Worm (Caenorhabditis elegans) whole organism, L1 larva: ENCODE data around the gene hst-1.

Source experiments
- ama-1 ChIP-seq: fragments of 150-350 bp; optimal IDR thresholded peaks from 2 replicates; lab custom pipeline; 2014
- blmp-1 ChIP-seq: fragments of 150-350 bp; optimal IDR thresholded peaks from 2 replicates; lab custom pipeline; 2014; ENCODE audit warnings: missing biosample characterization, missing genetic modification characterization
- ceh-90 ChIP-seq: sonication (generic microtip); optimal IDR thresholded peaks from 2 replicates; lab custom pipeline; 2016; ENCODE audit warnings: missing genetic modification characterization, missing compliant biosample characterization
- ces-1 ChIP-seq: fragments of 150-350 bp; optimal IDR thresholded peaks from 2 replicates; lab custom pipeline; 2014; ENCODE audit warnings: missing biosample characterization, missing genetic modification reagents, missing genetic modification characterization
- dsc-1 ChIP-seq: sonication (generic microtip); optimal IDR thresholded peaks from 2 replicates; lab custom pipeline; 2016; ENCODE audit warnings: mild to moderate bottlenecking, missing genetic modification characterization, missing compliant biosample characterization
- efl-1 ChIP-seq, 4 experiments: fragments of 150-350 bp; optimal IDR thresholded peaks in 3 of 4; peaks in 1 of 4; 1 replicate in 1 of 4; 2 replicates in 3 of 4; lab custom pipeline; 2014; ENCODE audit warnings: missing biosample characterization in 2 of 4, missing genetic modification characterization in 2 of 4, missing genetic modification reagents in 2 of 4
- egl-13 ChIP-seq: sonication (generic microtip); optimal IDR thresholded peaks from 2 replicates; lab custom pipeline; 2016; ENCODE audit warnings: missing genotype, missing genetic modification reagents, missing genetic modification characterization, missing compliant biosample characterization
- elt-2 ChIP-seq: sonication (generic microtip); optimal IDR thresholded peaks from 2 replicates; lab custom pipeline; 2016; ENCODE audit warnings: missing genetic modification characterization, mild to moderate bottlenecking, inconsistent platforms, missing compliant biosample characterization, missing genetic modification reagents
- fkh-10 ChIP-seq: sonication (generic microtip); optimal IDR thresholded peaks from 2 replicates; lab custom pipeline; 2017; ENCODE audit warnings: missing biosample characterization, missing genetic modification reagents, missing genetic modification characterization
- fkh-8 ChIP-seq: sonication (generic microtip); optimal IDR thresholded peaks from 2 replicates; lab custom pipeline; 2016; ENCODE audit warnings: mild to moderate bottlenecking, missing genetic modification characterization, missing compliant biosample characterization
- fos-1 ChIP-seq: fragments of 150-350 bp; optimal IDR thresholded peaks from 2 replicates; lab custom pipeline; 2014; ENCODE audit warnings: missing biosample characterization, missing genetic modification characterization
- hpl-2 ChIP-seq: fragments of 150-350 bp; optimal IDR thresholded peaks from 2 replicates; lab custom pipeline; 2014; ENCODE audit warnings: missing biosample characterization, missing genetic modification reagents, missing genetic modification characterization
- lin-35 ChIP-seq, 2 experiments: fragments of 150-350 bp; optimal IDR thresholded peaks; 2 replicates each; lab custom pipeline; 2014; ENCODE audit warnings: missing biosample characterization in 2 of 2, missing genetic modification characterization in 2 of 2, missing genetic modification reagents in 2 of 2
- lin-39 ChIP-seq: fragments of 150-350 bp; optimal IDR thresholded peaks from 2 replicates; lab custom pipeline; 2014; ENCODE audit warnings: missing biosample characterization, missing genetic modification reagents, missing genetic modification characterization
- lsy-2 ChIP-seq, 2 experiments: fragments of 150-350 bp; optimal IDR thresholded peaks; 2 replicates each; lab custom pipeline; 2014; ENCODE audit warnings: missing biosample characterization in 2 of 2, missing genetic modification characterization in 2 of 2
- mdl-1 ChIP-seq, 2 experiments: fragments of 150-350 bp; optimal IDR thresholded peaks; 2 replicates each; lab custom pipeline; 2014 to 2017; ENCODE audit warnings: missing biosample characterization in 2 of 2, missing genetic modification characterization in 2 of 2, inconsistent platforms in 1 of 2
- mep-1 ChIP-seq: fragments of 150-350 bp; optimal IDR thresholded peaks from 2 replicates; lab custom pipeline; 2014; ENCODE audit warnings: missing biosample characterization, missing genetic modification characterization
- nhr-12 ChIP-seq: sonication (generic microtip); optimal IDR thresholded peaks from 2 replicates; lab custom pipeline; 2017; ENCODE audit warnings: missing biosample characterization, missing genetic modification characterization
- nhr-19 ChIP-seq: fragments of 200-800 bp; sonication (Bioruptor generic); conservative IDR thresholded peaks from 2 replicates; pipeline ENCODE4 v1.3.6; 2022; ENCODE audit warnings: missing genetic modification characterization, missing compliant biosample characterization
- nhr-237 ChIP-seq: fragments of 150-350 bp; optimal IDR thresholded peaks from 2 replicates; lab custom pipeline; 2014; ENCODE audit warnings: missing biosample characterization, missing genetic modification characterization
- nhr-47 ChIP-seq: sonication (generic microtip); optimal IDR thresholded peaks from 2 replicates; lab custom pipeline; 2016; ENCODE audit warnings: mild to moderate bottlenecking, missing genetic modification characterization, moderate library complexity, missing compliant biosample characterization
- nhr-71 ChIP-seq: sonication (generic microtip); optimal IDR thresholded peaks from 2 replicates; lab custom pipeline; 2016; ENCODE audit warnings: mild to moderate bottlenecking, missing genetic modification characterization, moderate library complexity, missing compliant biosample characterization
- nhr-76 ChIP-seq: sonication (generic microtip); optimal IDR thresholded peaks from 2 replicates; lab custom pipeline; 2017; ENCODE audit warnings: missing biosample characterization, missing genetic modification characterization
- nhr-84 ChIP-seq: sonication (generic microtip); optimal IDR thresholded peaks from 2 replicates; lab custom pipeline; 2017; ENCODE audit warnings: missing biosample characterization, missing genetic modification characterization
- nhr-85 ChIP-seq: sonication (generic microtip); peaks from one replicate; lab custom pipeline; 2016; ENCODE audit warnings: missing genetic modification characterization, inconsistent platforms, missing compliant biosample characterization
- nhr-90 ChIP-seq: sonication (generic microtip); optimal IDR thresholded peaks from 2 replicates; lab custom pipeline; 2016; ENCODE audit warnings: mild to moderate bottlenecking, missing genetic modification characterization, missing compliant biosample characterization; ENCODE audit not compliant: poor library complexity
- pag-3 ChIP-seq: sonication (generic microtip); optimal IDR thresholded peaks from 2 replicates; lab custom pipeline; 2017; ENCODE audit warnings: missing genetic modification characterization, mild to moderate bottlenecking, missing compliant biosample characterization, antibody characterized with exemption, borderline replicate concordance; ENCODE audit not compliant: insufficient read depth
- pax-3 ChIP-seq: fragments of 200-800 bp; sonication (Bioruptor generic); optimal IDR thresholded peaks from 2 replicates; lab custom pipeline; 2018; ENCODE audit warnings: mild to moderate bottlenecking, missing genetic modification characterization, moderate library complexity, missing compliant biosample characterization
- tbx-2 ChIP-seq: sonication (generic microtip); optimal IDR thresholded peaks from 2 replicates; lab custom pipeline; 2016; ENCODE audit warnings: missing genetic modification characterization, missing compliant biosample characterization
- unc-62 ChIP-seq: fragments of 150-350 bp; optimal IDR thresholded peaks from 2 replicates; lab custom pipeline; 2014; ENCODE audit warnings: missing biosample characterization, missing genetic modification reagents, missing genetic modification characterization
- vab-15 ChIP-seq: sonication (generic microtip); optimal IDR thresholded peaks from 2 replicates; lab custom pipeline; 2017; ENCODE audit warnings: missing genotype, mild to moderate bottlenecking, missing genetic modification characterization, missing compliant biosample characterization
- zag-1 ChIP-seq: fragments of 150-350 bp; optimal IDR thresholded peaks from 2 replicates; lab custom pipeline; 2014; ENCODE audit warnings: missing biosample characterization, missing genetic modification characterization
- ztf-11 ChIP-seq, 2 experiments: sonication (generic microtip); optimal IDR thresholded peaks; 2 replicates each; lab custom pipeline; 2016 to 2017; ENCODE audit warnings: missing genetic modification characterization in 2 of 2, missing biosample characterization in 1 of 2, missing compliant biosample characterization in 1 of 2

Gene hst-1

ce11 chrIV:8654115-8654628 is 37.1 kb downstream of the hst-1 start, which contains the start of gene C49C8.1:
TSS of gene C49C8.1 (plus strand) at chrIV:8654578.
- TF ChIP-seq nhr-84 (tag; lab: Kevin White, UChicago) (no peak), tbx-2 (no peak), egl-13 (tag; lab: Kevin White, UChicago) (no peak), fkh-10 (GFP tag; lab: Kevin White, UChicago) (no peak), lin-35 (GFP tag; optimal IDR thresholded peaks at IDR 0.05; lab: Kevin White, UChicago) (no peak), nhr-19 (GFP tag; lab: Robert Waterston, UW) (no peak), ztf-11 (tag; optimal IDR thresholded peaks at IDR 0.05; lab: Kevin White, UChicago) (no peak), nhr-12 (tag; lab: Kevin White, UChicago) (no peak), nhr-47 (no peak), fkh-8 (tag; lab: Kevin White, UChicago) (no peak)

DNA sequence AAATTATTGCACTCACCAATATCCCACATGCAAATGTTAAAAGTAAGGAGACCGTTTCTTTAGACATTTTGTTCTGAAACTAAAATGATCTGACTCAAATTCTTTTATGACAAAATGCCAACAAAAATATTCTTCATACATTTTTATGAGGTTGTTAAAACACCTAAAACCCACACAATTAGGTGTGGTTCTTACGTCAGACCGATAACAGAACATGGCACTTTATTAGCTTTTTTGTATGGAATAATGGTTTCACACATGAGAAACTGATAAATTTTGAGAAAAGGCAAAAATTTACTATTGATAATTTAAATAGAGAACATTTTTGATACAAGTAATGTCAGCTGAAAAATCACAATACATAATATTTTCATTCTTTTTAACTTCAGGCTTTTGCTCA is 37.7 kb downstream of the hst-1 start, which contains the start of gene C49C8.5:
C49C8.5 (minus strand) TSS at position 73 of the 400 bp plus-strand sequence.
- no peak for TF ChIP-seq blmp-1 (tag; lab: Kevin White, UChicago)
- peak; percentile 11 for TF ChIP-seq elt-2 (tag; lab: Kevin White, UChicago)
- no peak for TF ChIP-seq nhr-76 (tag; lab: Kevin White, UChicago)

ce11 chrIV:8651835-8652234 is 39.5 kb downstream of the hst-1 start, which contains the start of gene C49C8.8:
TSS of gene C49C8.8 (plus strand) at chrIV:8652135.
- TF ChIP-seq ces-1 (GFP tag; lab: Kevin White, UChicago) (no peak), mdl-1 (tag; optimal IDR thresholded peaks at IDR 0.05; lab: Kevin White, UChicago) (no peak), nhr-71 (no peak), nhr-90 (tag; lab: Kevin White, UChicago) (no peak), zag-1 (no peak), elt-2 (tag; lab: Kevin White, UChicago) (no peak), blmp-1 (tag; lab: Kevin White, UChicago) (no peak), fkh-8 (tag; lab: Kevin White, UChicago) (no peak), unc-62 (GFP tag; lab: Kevin White, UChicago) (no peak), ama-1 (lab: Kevin White, UChicago) (no peak), fos-1 (no peak), pax-3 (no peak), pag-3 (no peak), ceh-90 (tag; lab: Kevin White, UChicago) (no peak), vab-15 (tag; lab: Kevin White, UChicago) (no peak), nhr-76 (tag; lab: Kevin White, UChicago) (no peak)
- TF ChIP-seq, all 84 proteins: peak for 0

DNA sequence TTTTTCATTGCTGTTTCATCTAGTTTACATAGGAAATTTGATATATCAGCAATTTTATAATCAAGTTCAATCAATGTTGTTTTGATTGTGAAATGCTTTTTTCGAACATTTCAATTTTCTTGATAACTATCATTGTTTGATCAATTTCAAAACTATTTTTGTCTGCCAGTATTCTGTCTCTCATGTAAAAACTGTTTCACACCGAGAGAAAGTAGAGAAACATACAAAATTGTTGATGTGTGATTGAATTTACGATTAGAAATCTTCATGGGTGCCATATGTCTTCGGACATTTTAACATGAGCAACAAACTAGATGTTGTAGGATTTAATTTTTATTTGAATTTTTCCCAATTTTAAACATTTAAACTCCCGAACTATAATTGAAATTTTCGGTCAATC is 40.6 kb downstream of the hst-1 start, which contains the start of gene C49C8.2:
C49C8.2 (plus strand) TSS at position 393 of the 400 bp plus-strand sequence.
- TF ChIP-seq lin-35 (GFP tag; optimal IDR thresholded peaks at IDR 0.05; lab: Kevin White, UChicago) = peak in 1 of 2 experiments; percentile 48
- TF ChIP-seq lin-39 = no peak
- TF ChIP-seq ceh-90 (tag; lab: Kevin White, UChicago) = no peak
- TF ChIP-seq nhr-237 (tag; lab: Kevin White, UChicago) = no peak
- TF ChIP-seq nhr-85 = peak; percentile 20
- TF ChIP-seq efl-1 (optimal IDR thresholded peaks at IDR 0.05; lab: Kevin White, UChicago) = peak in 1 of 2 experiments; percentile 29
- no peak for TF ChIP-seq efl-1 (GFP tag; optimal IDR thresholded peaks at IDR 0.05 in 1 of 2; lab: Kevin White, UChicago)
- TF ChIP-seq blmp-1 (tag; lab: Kevin White, UChicago) = peak; percentile 19
- no peak for TF ChIP-seq nhr-90 (tag; lab: Kevin White, UChicago)
- TF ChIP-seq dsc-1 (tag; lab: Kevin White, UChicago) = peak; percentile 45
- TF ChIP-seq mep-1 (tag; lab: Kevin White, UChicago) = peak; percentile 19
- TF ChIP-seq lsy-2 (tag; optimal IDR thresholded peaks at IDR 0.05; lab: Kevin White, UChicago) = peak in 1 of 2 experiments; percentile 30

ce11 chrIV:8648502-8648901 is 42.8 kb downstream of the hst-1 start, which contains the start of gene cyp-33E1:
TSS of gene cyp-33E1 (minus strand) at chrIV:8648602.
- no peak for TF ChIP-seq hpl-2
- no peak for TF ChIP-seq elt-2 (tag; lab: Kevin White, UChicago)
- no peak for TF ChIP-seq efl-1 (optimal IDR thresholded peaks at IDR 0.05; lab: Kevin White, UChicago)
- peak in 1 of 2 experiments; percentile 48 for TF ChIP-seq efl-1 (GFP tag; optimal IDR thresholded peaks at IDR 0.05 in 1 of 2; lab: Kevin White, UChicago)
